Fruit fly (Drosophila melanogaster) whole organism, embryonic: ENCODE results near the gene CAH4.

ENCODE experiments used
- Abd-B ChIP-seq: fragments of 200-800 bp; sonication (Bioruptor generic); optimal IDR thresholded peaks from 2 replicates; lab custom pipeline; 2018; ENCODE audit warnings: missing biosample characterization, mild to moderate bottlenecking, missing genetic modification characterization, moderate library complexity
- CG10267 ChIP-seq: fragments of 200-800 bp; sonication (Bioruptor generic); optimal IDR thresholded peaks from 2 replicates; lab custom pipeline; 2018; ENCODE audit warnings: missing biosample characterization, mild to moderate bottlenecking, missing genetic modification characterization, moderate library complexity
- CG11085 ChIP-seq: fragments of 200-800 bp; sonication (Bioruptor generic); IDR thresholded peaks from 2 replicates; pipeline ENCODE4 v1.3.6; 2022; ENCODE audit warnings: missing biosample characterization, missing genetic modification characterization
- CG15011 ChIP-seq: fragments of 200-800 bp; sonication (Bioruptor generic); optimal IDR thresholded peaks from 3 replicates; lab custom pipeline; 2018; ENCODE audit warnings: missing biosample characterization, mild to moderate bottlenecking, missing genetic modification characterization
- CG1529 ChIP-seq: fragments of 200-800 bp; sonication (Bioruptor generic); optimal IDR thresholded peaks from 3 replicates; lab custom pipeline; 2018; ENCODE audit warnings: missing biosample characterization, missing genetic modification characterization
- CG1647 ChIP-seq: fragments of 200-800 bp; sonication (Bioruptor generic); optimal IDR thresholded peaks from 3 replicates; lab custom pipeline; 2016; ENCODE audit warnings: missing biosample characterization, missing genetic modification characterization
- CG2889 ChIP-seq: fragments of 200-800 bp; sonication (Bioruptor generic); IDR thresholded peaks from 3 replicates; pipeline ENCODE4 v1.3.6; 2022; ENCODE audit warnings: missing biosample characterization, missing genetic modification characterization
- CG31224 ChIP-seq: fragments of 200-800 bp; sonication (Bioruptor generic); IDR thresholded peaks from 2 replicates; pipeline ENCODE4 v1.3.6; 2022; ENCODE audit warnings: missing biosample characterization, missing genetic modification characterization
- CG31441 ChIP-seq: fragments of 200-800 bp; sonication (Bioruptor generic); IDR thresholded peaks from 2 replicates; pipeline ENCODE4 v1.3.6; 2022; ENCODE audit warnings: missing biosample characterization, missing genetic modification characterization
- CG4424 ChIP-seq: fragments of 200-800 bp; sonication (Bioruptor generic); optimal IDR thresholded peaks from 3 replicates; lab custom pipeline; 2016; ENCODE audit warnings: missing biosample characterization, missing genetic modification characterization
- CG4730 ChIP-seq: fragments of 200-800 bp; sonication (Bioruptor generic); IDR thresholded peaks from 2 replicates; pipeline ENCODE4 v1.3.6; 2022; ENCODE audit warnings: missing biosample characterization, missing genetic modification characterization
- CG6175 ChIP-seq: fragments of 200-800 bp; sonication (Bioruptor generic); IDR thresholded peaks from 3 replicates; pipeline ENCODE4 v1.3.6; 2022; ENCODE audit warnings: missing biosample characterization, missing genetic modification characterization
- CG7987 ChIP-seq: fragments of 200-800 bp; sonication (Bioruptor generic); optimal IDR thresholded peaks from 2 replicates; lab custom pipeline; 2018; ENCODE audit warnings: missing biosample characterization, mild to moderate bottlenecking, missing genetic modification characterization, moderate library complexity
- CG9437 ChIP-seq: fragments of 200-800 bp; sonication (Bioruptor generic); optimal IDR thresholded peaks from 2 replicates; lab custom pipeline; 2018; ENCODE audit warnings: missing biosample characterization, mild to moderate bottlenecking, missing genetic modification characterization
- CG9609 ChIP-seq: fragments of 200-800 bp; sonication (Bioruptor generic); optimal IDR thresholded peaks from 3 replicates; lab custom pipeline; 2016; ENCODE audit warnings: missing biosample characterization, missing genetic modification characterization
- CG9727 ChIP-seq: fragments of 200-800 bp; sonication (Bioruptor generic); optimal IDR thresholded peaks from 3 replicates; lab custom pipeline; 2017; ENCODE audit warnings: missing biosample characterization, mild to moderate bottlenecking, missing genetic modification characterization
- CTCF ChIP-seq: fragments of 200-800 bp; sonication (Bioruptor generic); optimal IDR thresholded peaks from 2 replicates; lab custom pipeline; 2017; ENCODE audit warnings: missing biosample characterization, mild to moderate bottlenecking, missing genetic modification characterization, moderate library complexity
- Dll ChIP-seq: fragments of 200-800 bp; sonication (Bioruptor generic); IDR thresholded peaks from 4 replicates; pipeline ENCODE4 v1.3.6; 2022; ENCODE audit warnings: missing biosample characterization, missing genetic modification characterization; ENCODE audit not compliant: partially characterized antibody
- Dp ChIP-seq: fragments of 200-800 bp; sonication (Bioruptor generic); optimal IDR thresholded peaks from 2 replicates; lab custom pipeline; 2018; ENCODE audit warnings: missing biosample characterization, mild to moderate bottlenecking, missing genetic modification characterization, moderate library complexity
- E2f2 ChIP-seq: fragments of 200-800 bp; sonication (Bioruptor generic); IDR thresholded peaks from 2 replicates; pipeline ENCODE4 v1.3.6; 2022; ENCODE audit warnings: missing biosample characterization, missing genetic modification characterization
- ERR ChIP-seq: fragments of 200-800 bp; sonication (Bioruptor generic); optimal IDR thresholded peaks from 2 replicates; lab custom pipeline; 2016; ENCODE audit warnings: missing biosample characterization, missing genetic modification characterization
- GATAe ChIP-seq: fragments of 200-800 bp; sonication (Bioruptor generic); conservative IDR thresholded peaks from 2 replicates; pipeline ENCODE4 v1.3.6; 2022; ENCODE audit warnings: missing biosample characterization, missing genetic modification characterization
- Hr78 ChIP-seq, 2 experiments: fragments of 200-800 bp in 1 of 2; fragments of >200 bp in 1 of 2; sonication (Bioruptor generic) in 1 of 2; optimal IDR thresholded peaks; 2 replicates each; lab custom pipeline; 2017 to 2019; ENCODE audit warnings: missing biosample characterization in 2 of 2, missing genetic modification characterization in 2 of 2, mild to moderate bottlenecking in 1 of 2, moderate library complexity in 1 of 2
- MTF-1 ChIP-seq: fragments of 200-800 bp; sonication (Bioruptor generic); optimal IDR thresholded peaks from 2 replicates; lab custom pipeline; 2018; ENCODE audit warnings: missing biosample characterization, mild to moderate bottlenecking, missing genetic modification characterization, borderline replicate concordance
- Meics ChIP-seq: fragments of 200-800 bp; sonication (Bioruptor generic); optimal IDR thresholded peaks from 2 replicates; lab custom pipeline; 2017; ENCODE audit warnings: missing biosample characterization, mild to moderate bottlenecking, missing genetic modification characterization
- Rx ChIP-seq: fragments of 200-800 bp; sonication (Bioruptor generic); IDR thresholded peaks from 2 replicates; pipeline ENCODE4 v1.3.6; 2022; ENCODE audit warnings: missing biosample characterization, missing genetic modification characterization
- Sox100B ChIP-seq: fragments of 200-800 bp; sonication (Bioruptor generic); optimal IDR thresholded peaks from 3 replicates; lab custom pipeline; 2018; ENCODE audit warnings: missing biosample characterization, mild to moderate bottlenecking, missing genetic modification characterization
- Trl ChIP-seq, 3 experiments: fragments of >200 bp in 2 of 3; fragments of 200-800 bp in 1 of 3; sonication (Bioruptor generic) in 1 of 3; optimal IDR thresholded peaks; 2 replicates in 1 of 3; 3 replicates in 2 of 3; lab custom pipeline; 2016 to 2017; ENCODE audit warnings: missing biosample characterization in 1 of 3, missing genetic modification characterization in 1 of 3
- bcd ChIP-seq: fragments of 200-800 bp; sonication (Bioruptor generic); optimal IDR thresholded peaks from 2 replicates; lab custom pipeline; 2017; ENCODE audit warnings: missing biosample characterization, mild to moderate bottlenecking, missing genetic modification characterization
- btn ChIP-seq: fragments of 200-800 bp; sonication (Bioruptor generic); optimal IDR thresholded peaks from 2 replicates; lab custom pipeline; 2016; ENCODE audit warnings: missing biosample characterization, missing genetic modification characterization
- corto ChIP-seq: fragments of 200-800 bp; sonication (Bioruptor generic); optimal IDR thresholded peaks from 2 replicates; lab custom pipeline; 2016; ENCODE audit warnings: missing biosample characterization, mild to moderate bottlenecking, missing genetic modification characterization, moderate library complexity
- dm ChIP-seq: fragments of 200-800 bp; sonication (Bioruptor generic); optimal IDR thresholded peaks from 3 replicates; lab custom pipeline; 2016; ENCODE audit warnings: missing biosample characterization, missing genetic modification characterization
- gcm2 ChIP-seq: fragments of 200-800 bp; sonication (Bioruptor generic); optimal IDR thresholded peaks from 2 replicates; lab custom pipeline; 2016; ENCODE audit warnings: missing biosample characterization, missing genetic modification characterization
- grn ChIP-seq: fragments of 200-800 bp; sonication (Bioruptor generic); optimal IDR thresholded peaks from 3 replicates; lab custom pipeline; 2017; ENCODE audit warnings: missing biosample characterization, missing genetic modification characterization
- ken ChIP-seq: fragments of 200-800 bp; sonication (Bioruptor generic); IDR thresholded peaks from 3 replicates; pipeline ENCODE4 v1.3.6; 2022; ENCODE audit warnings: missing biosample characterization, missing genetic modification characterization
- oc ChIP-seq: fragments of 200-800 bp; sonication (Bioruptor generic); optimal IDR thresholded peaks from 2 replicates; lab custom pipeline; 2018; ENCODE audit warnings: missing biosample characterization, mild to moderate bottlenecking, missing genetic modification characterization, moderate library complexity
- odd ChIP-seq: fragments of 200-800 bp; sonication (Bioruptor generic); optimal IDR thresholded peaks from 2 replicates; lab custom pipeline; 2017; ENCODE audit warnings: missing biosample characterization, mild to moderate bottlenecking, missing genetic modification characterization
- onecut ChIP-seq: fragments of 200-800 bp; sonication (Bioruptor generic); IDR thresholded peaks from 2 replicates; pipeline ENCODE4 v1.3.6; 2022; ENCODE audit warnings: missing biosample characterization, missing genetic modification characterization
- seq ChIP-seq: fragments of 200-800 bp; sonication (Bioruptor generic); IDR thresholded peaks from 2 replicates; pipeline ENCODE4 v1.3.6; 2022; ENCODE audit warnings: missing biosample characterization, missing genetic modification characterization
- sisA ChIP-seq: fragments of 200-800 bp; sonication (Bioruptor generic); IDR thresholded peaks from 2 replicates; pipeline ENCODE4 v1.3.6; 2022; ENCODE audit warnings: missing biosample characterization, missing genetic modification characterization
- stwl ChIP-seq: fragments of 200-800 bp; sonication (Bioruptor generic); optimal IDR thresholded peaks from 3 replicates; lab custom pipeline; 2018; ENCODE audit warnings: missing biosample characterization, mild to moderate bottlenecking, missing genetic modification characterization, moderate library complexity
- tll ChIP-seq, 2 experiments: fragments of 200-800 bp in 1 of 2; fragments of >200 bp in 1 of 2; sonication (Bioruptor generic) in 1 of 2; optimal IDR thresholded peaks; 2 replicates each; lab custom pipeline; 2017 to 2019; ENCODE audit warnings: missing biosample characterization in 2 of 2, missing genetic modification characterization in 2 of 2, mild to moderate bottlenecking in 1 of 2, moderate library complexity in 1 of 2
- wek ChIP-seq: fragments of 200-800 bp; sonication (Bioruptor generic); optimal IDR thresholded peaks from 3 replicates; lab custom pipeline; 2018; ENCODE audit warnings: missing biosample characterization, mild to moderate bottlenecking, missing genetic modification characterization, moderate library complexity
- zf30C ChIP-seq: fragments of 200-800 bp; sonication (Bioruptor generic); optimal IDR thresholded peaks from 3 replicates; lab custom pipeline; 2018; ENCODE audit warnings: missing biosample characterization, mild to moderate bottlenecking, missing genetic modification characterization
- zfh1 ChIP-seq: fragments of 200-800 bp; sonication (Bioruptor generic); IDR thresholded peaks from 3 replicates; pipeline ENCODE4 v1.3.6; 2022; ENCODE audit warnings: missing biosample characterization, missing genetic modification characterization

Gene CAH4

dm6 chr3R:24876843-24877457 is 19.6 kb upstream of the CAH4 start, which contains the start of the genes CG11089 and CG31381 (continued):
- TF ChIP-seq CG1647 (GFP tag; lab: Kevin White, UChicago), result no peak
- no peak; the same call in 1 of the 2 replicates for TF ChIP-seq GATAe (GFP tag; lab: Robert Waterston, UW)
- TF ChIP-seq Meics (GFP tag; lab: Kevin White, UChicago), result peak; percentile 32
- TF ChIP-seq CG31441, result 0 out of 2 replicates have a peak, but pooled peaks have one; percentile 7
- TF ChIP-seq CG9727 (GFP tag; lab: Kevin White, UChicago), result peak; percentile 46

dm6 chr3R:24875939-24876842 is 18.8 kb upstream of the CAH4 start, which contains the start of gene CG3744:
Gene CG3744, minus strand, starts transcription at chr3R:24876654.
- TF ChIP-seq onecut (GFP tag; lab: Robert Waterston, UW) (peak; percentile 88), corto (GFP tag; lab: Kevin White, UChicago) (peak; percentile 44), CG31224 (GFP tag; lab: Robert Waterston, UW) (peak; percentile 87), seq (GFP tag; lab: Robert Waterston, UW) (peak; percentile 82), dm (GFP tag; lab: Kevin White, UChicago) (no peak), sisA (GFP tag; lab: Robert Waterston, UW) (peak; percentile 94), CG7987 (GFP tag; lab: Kevin White, UChicago) (peak; percentile 52), CG15011 (GFP tag; lab: Kevin White, UChicago) (peak; percentile 53), CG11085 (GFP tag; lab: Robert Waterston, UW) (peak; percentile 94), ERR (GFP tag; lab: Kevin White, UChicago) (peak; percentile 61), zfh1 (peak; percentile 96), CG6175 (GFP tag; lab: Robert Waterston, UW) (peak; percentile 92), tll (GFP tag; optimal IDR thresholded peaks at IDR 0.05; lab: Kevin White, UChicago) (no peak), Abd-B (GFP tag; lab: Kevin White, UChicago) (peak; percentile 85), CG9437 (GFP tag; lab: Kevin White, UChicago) (peak; percentile 54), zf30C (GFP tag; lab: Kevin White, UChicago) (peak; percentile 21), CG9609 (peak; percentile 77), Trl (optimal IDR thresholded peaks at IDR 0.05; lab: Kevin White, UChicago) (peak in 1 of 2 experiments; percentile 57), Trl (GFP tag; optimal IDR thresholded peaks at IDR 0.05; lab: Kevin White, UChicago) (peak; percentile 68), grn (GFP tag; lab: Kevin White, UChicago) (peak; percentile 0), E2f2 (GFP tag; lab: Robert Waterston, UW) (no peak), btn (no peak), gcm2 (GFP tag; lab: Kevin White, UChicago) (peak; percentile 43), stwl (tag; lab: Kevin White, UChicago) (peak; percentile 29), Dp (GFP tag; lab: Kevin White, UChicago) (no peak), CG2889 (GFP tag; lab: Robert Waterston, UW) (peak; percentile 85), bcd (GFP tag; lab: Kevin White, UChicago) (peak; percentile 91), Sox100B (no peak), Hr78 (GFP tag; optimal IDR thresholded peaks at IDR 0.05; lab: Kevin White, UChicago) (no peak), CG4730 (GFP tag; lab: Robert Waterston, UW) (peak; percentile 84), odd (GFP tag; lab: Kevin White, UChicago) (peak; percentile 50), CG4424 (GFP tag; lab: Kevin White, UChicago) (peak; percentile 88), CG1529 (GFP tag; lab: Kevin White, UChicago) (peak; percentile 66), ken (GFP tag; lab: Robert Waterston, UW) (peak; percentile 97), Rx (peak; percentile 90), oc (tag; lab: Kevin White, UChicago) (peak; percentile 78), CTCF (GFP tag; lab: Kevin White, UChicago) (no peak), CG10267 (tag; lab: Kevin White, UChicago) (peak; percentile 85), wek (GFP tag; lab: Kevin White, UChicago) (peak; percentile 23), MTF-1 (GFP tag; lab: Kevin White, UChicago) (peak; percentile 81), Dll (GFP tag; lab: Robert Waterston, UW) (peak; percentile 99)
